Fruit fly (Drosophila melanogaster) Kc167 (cell line): ENCODE measurements around the gene CG1090.

Source experiments
- Myc ChIP-seq: fragments of >200 bp; optimal IDR thresholded peaks from 2 replicates; lab custom pipeline; 2017; ENCODE audit warnings: missing external identifiers
- Sin3A ChIP-seq: fragments of >200 bp; optimal IDR thresholded peaks from 2 replicates; lab custom pipeline; 2018; ENCODE audit warnings: missing external identifiers
- h ChIP-seq: fragments of >200 bp; optimal IDR thresholded peaks from 3 replicates; lab custom pipeline; 2018; ENCODE audit warnings: missing external identifiers
- insv ChIP-seq: fragments of >200 bp; optimal IDR thresholded peaks from 3 replicates; lab custom pipeline; 2018; ENCODE audit warnings: missing external identifiers
- psq ChIP-seq: fragments of >200 bp; optimal IDR thresholded peaks from 2 replicates; lab custom pipeline; 2017; ENCODE audit warnings: missing external identifiers
- ttk ChIP-seq: sonication (Bioruptor generic); optimal IDR thresholded peaks from 2 replicates; lab custom pipeline; 2017; ENCODE audit warnings: missing external identifiers

CG1090 gene

dm6 chr3R:4394117-4394516 lies 34.4 kb downstream of the CG1090 start, which contains the start of gene CG34112:
Gene CG34112 (minus strand): TSS chr3R:4394259.
- TF ChIP-seq insv (no peak), Myc (lab: Kevin White, UChicago) (no peak), h (lab: Kevin White, UChicago) (no peak), ttk (lab: Kevin White, UChicago) (no peak), psq (lab: Kevin White, UChicago) (no peak), Sin3A (no peak)

- TF ChIP-seq h (lab: Kevin White, UChicago), result no peak
These were observed 35.2 kb downstream of the CG1090 start for dm6 chr3R:4394654-4395581.

- TF ChIP-seq insv, result no peak
- no peak for TF ChIP-seq h (lab: Kevin White, UChicago)
- no peak for TF ChIP-seq Myc (lab: Kevin White, UChicago)
- no peak for TF ChIP-seq Sin3A
- no peak for TF ChIP-seq ttk (lab: Kevin White, UChicago)
- TF ChIP-seq psq (lab: Kevin White, UChicago), result no peak
These were observed 37.9 kb downstream of the CG1090 start, which contains the start of gene CG9855 for dm6 chr3R:4397403-4398079. Gene CG9855 (minus strand): TSS chr3R:4397875.

dm6 chr3R:4399810-4400496 lies 40.3 kb downstream of the CG1090 start:
- TF ChIP-seq Sin3A (no peak), h (lab: Kevin White, UChicago) (no peak), ttk (lab: Kevin White, UChicago) (no peak), Myc (lab: Kevin White, UChicago) (no peak), psq (lab: Kevin White, UChicago) (no peak), insv (no peak)

dm6 chr3R:4400497-4400833 lies 40.8 kb downstream of the CG1090 start, which contains the start of gene CG14647:
Gene CG14647 (plus strand): TSS chr3R:4400510.
- TF ChIP-seq psq (lab: Kevin White, UChicago), result no peak

- TF ChIP-seq psq (lab: Kevin White, UChicago), result no peak
- TF ChIP-seq Myc (lab: Kevin White, UChicago), result no peak
- TF ChIP-seq h (lab: Kevin White, UChicago), result no peak
- no peak for TF ChIP-seq Sin3A
- TF ChIP-seq ttk (lab: Kevin White, UChicago), result no peak
These were observed 42.4 kb downstream of the CG1090 start, which contains the start of gene CG9853 for dm6 chr3R:4401977-4402589. Gene CG9853 (minus strand): TSS chr3R:4402027.

- TF ChIP-seq Sin3A (no peak), Myc (lab: Kevin White, UChicago) (no peak), h (lab: Kevin White, UChicago) (no peak), ttk (lab: Kevin White, UChicago) (no peak), psq (lab: Kevin White, UChicago) (no peak), insv (no peak)
These were observed 43.4 kb downstream of the CG1090 start, which contains the start of gene lost for dm6 chr3R:4402884-4403705. Gene lost (plus strand): TSS chr3R:4403076.

- TF ChIP-seq insv (no peak), Sin3A (no peak), Myc (lab: Kevin White, UChicago) (no peak), h (lab: Kevin White, UChicago) (no peak), ttk (lab: Kevin White, UChicago) (no peak), psq (lab: Kevin White, UChicago) (no peak)
These were observed 44.2 kb downstream of the CG1090 start for dm6 chr3R:4403706-4404392.

- TF ChIP-seq Sin3A (no peak), h (lab: Kevin White, UChicago) (no peak), insv (no peak), ttk (lab: Kevin White, UChicago) (no peak), Myc (lab: Kevin White, UChicago) (no peak), psq (lab: Kevin White, UChicago) (no peak)
These were observed 47.6 kb downstream of the CG1090 start for dm6 chr3R:4407325-4407724.

dm6 chr3R:4416138-4416537 lies 56.5 kb downstream of the CG1090 start, which contains the start of gene CG31528:
Gene CG31528 (plus strand): TSS chr3R:4416438.
- TF ChIP-seq h (lab: Kevin White, UChicago), result no peak
- TF ChIP-seq insv, result no peak
- no peak for TF ChIP-seq ttk (lab: Kevin White, UChicago)
- TF ChIP-seq psq (lab: Kevin White, UChicago), result no peak
- TF ChIP-seq Myc (lab: Kevin White, UChicago), result no peak
- TF ChIP-seq Sin3A, result no peak
